Worm (Caenorhabditis elegans) whole organism, mixed stage, embryonic: ENCODE data around the gene yif-1.
A peak's percentile ranks its signal among the peaks of the same experiment; 100 is the strongest.

Source experiments
- M03D4.4 ChIP-seq: sonication (generic microtip); optimal IDR thresholded peaks from 2 replicates; lab custom pipeline; 2017; ENCODE audit warnings: mild to moderate bottlenecking, missing genetic modification characterization, missing compliant biosample characterization
- bed-3 ChIP-seq: fragments of 200-800 bp; sonication (Bioruptor generic); optimal IDR thresholded peaks from 3 replicates; lab custom pipeline; 2018; ENCODE audit warnings: mild to moderate bottlenecking, missing genetic modification characterization, moderate library complexity, missing compliant biosample characterization
- ceh-43 ChIP-seq: fragments of 200-800 bp; sonication (Bioruptor generic); optimal IDR thresholded peaks from 2 replicates; lab custom pipeline; 2018; ENCODE audit warnings: mild to moderate bottlenecking, missing genetic modification characterization, moderate library complexity, missing compliant biosample characterization
- ces-1 ChIP-seq: fragments of 150-350 bp; optimal IDR thresholded peaks from 2 replicates; lab custom pipeline; 2014; ENCODE audit warnings: missing biosample characterization, missing genetic modification reagents, missing genetic modification characterization
- drap-1 ChIP-seq: fragments of 200-800 bp; sonication (Bioruptor generic); optimal IDR thresholded peaks from 3 replicates; lab custom pipeline; 2018; ENCODE audit warnings: mild to moderate bottlenecking, missing genetic modification characterization, missing compliant biosample characterization
- elt-3 ChIP-seq: fragments of 150-350 bp; optimal IDR thresholded peaks from 2 replicates; lab custom pipeline; 2014; ENCODE audit warnings: missing biosample characterization, missing genetic modification characterization
- flh-1 ChIP-seq: fragments of 200-800 bp; sonication (Bioruptor generic); optimal IDR thresholded peaks from 2 replicates; lab custom pipeline; 2018; ENCODE audit warnings: mild to moderate bottlenecking, missing genetic modification characterization, moderate library complexity, missing compliant biosample characterization
- ham-2 ChIP-seq: fragments of 200-800 bp; sonication (Bioruptor generic); optimal IDR thresholded peaks from 2 replicates; lab custom pipeline; 2018; ENCODE audit warnings: mild to moderate bottlenecking, missing genetic modification characterization, missing compliant biosample characterization
- hlh-1 ChIP-seq: fragments of 150-350 bp; optimal IDR thresholded peaks from 2 replicates; lab custom pipeline; 2014; ENCODE audit warnings: missing biosample characterization, missing genetic modification reagents, missing genetic modification characterization
- lsy-2 ChIP-seq: fragments of 150-350 bp; optimal IDR thresholded peaks from 2 replicates; lab custom pipeline; 2014; ENCODE audit warnings: missing biosample characterization, missing genetic modification characterization
- mep-1 ChIP-seq: fragments of 150-350 bp; optimal IDR thresholded peaks from 2 replicates; lab custom pipeline; 2017; ENCODE audit warnings: missing biosample characterization, missing genetic modification reagents, missing genetic modification characterization, inconsistent platforms
- nhr-2 ChIP-seq: fragments of 150-350 bp; optimal IDR thresholded peaks from 2 replicates; lab custom pipeline; 2014; ENCODE audit warnings: missing biosample characterization, missing genetic modification characterization
- tbx-8 ChIP-seq: fragments of 200-800 bp; sonication (Bioruptor generic); optimal IDR thresholded peaks from 2 replicates; lab custom pipeline; 2018; ENCODE audit warnings: mild to moderate bottlenecking, missing genetic modification characterization, moderate library complexity, missing compliant biosample characterization
- unc-120 ChIP-seq: sonication (generic microtip); optimal IDR thresholded peaks from 2 replicates; lab custom pipeline; 2017; ENCODE audit warnings: missing genetic modification characterization, missing compliant biosample characterization; ENCODE audit not compliant: poor library complexity, severe bottlenecking
- unc-62 ChIP-seq: fragments of 150-350 bp; optimal IDR thresholded peaks from 2 replicates; lab custom pipeline; 2014; ENCODE audit warnings: missing biosample characterization, missing genetic modification reagents, missing genetic modification characterization

yif-1 gene

DNA sequence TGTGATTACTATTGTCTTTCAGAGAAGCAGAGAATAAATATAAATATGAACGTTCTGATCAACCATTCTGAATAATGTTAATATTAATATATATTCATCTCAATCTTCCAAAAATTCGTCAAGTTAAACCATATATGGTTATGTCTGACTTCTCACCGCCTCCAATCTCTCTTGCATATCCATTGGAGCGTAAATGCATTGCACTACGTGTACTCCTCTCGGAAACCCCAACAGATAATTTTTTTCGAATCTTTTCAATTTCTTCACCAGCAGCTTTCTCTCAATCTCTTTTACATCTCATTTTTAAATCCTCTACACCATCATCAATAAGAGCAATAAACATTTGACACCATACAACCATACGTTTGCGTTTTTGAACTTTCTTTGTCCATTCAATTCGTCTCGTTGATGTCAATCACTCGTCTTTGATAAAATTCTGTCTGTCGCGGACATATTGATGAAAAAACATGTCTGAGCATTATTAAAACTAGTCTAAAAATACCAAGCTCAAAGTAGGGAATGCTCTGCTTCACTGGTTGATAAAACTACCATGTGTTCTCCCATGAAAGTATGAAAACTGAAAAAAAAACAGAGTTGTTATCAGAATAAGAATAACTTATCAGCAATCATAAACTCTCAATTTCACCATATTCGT lies 51.3 kb downstream of the yif-1 start:
- TF ChIP-seq ham-2 (GFP tag; lab: Kevin White, UChicago) (no peak), drap-1 (GFP tag; lab: Kevin White, UChicago) (no peak), ces-1 (GFP tag; lab: Kevin White, UChicago) (peak; percentile 45), lsy-2 (peak; percentile 26), mep-1 (peak; percentile 3), unc-120 (tag; lab: Kevin White, UChicago) (peak; percentile 62), tbx-8 (GFP tag; lab: Kevin White, UChicago) (no peak)
- TF ChIP-seq, all 35 proteins: peak for 4

DNA sequence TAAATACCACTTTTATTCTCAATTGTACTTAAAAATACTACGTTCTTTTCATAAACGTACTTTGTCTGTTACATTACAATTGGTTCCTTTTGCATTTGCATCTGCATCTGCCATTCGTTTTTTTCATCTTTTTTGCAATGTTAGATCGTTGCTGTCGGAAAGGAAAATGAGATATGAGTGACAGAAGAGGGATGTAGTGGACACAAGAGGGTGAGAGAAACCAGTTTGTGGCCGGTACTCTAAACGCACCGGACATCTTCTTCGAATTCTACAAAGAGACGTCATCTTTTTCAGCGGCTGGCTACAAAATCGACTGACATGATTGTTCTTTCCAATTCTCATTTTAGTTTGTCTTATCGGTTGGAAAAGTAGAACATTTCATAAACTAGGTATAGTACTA lies 52.0 kb downstream of the yif-1 start:
- TF ChIP-seq ceh-43 (GFP tag; lab: Kevin White, UChicago) = no peak
- no peak for TF ChIP-seq M03D4.4
- TF ChIP-seq flh-1 = no peak
- TF ChIP-seq ces-1 (GFP tag; lab: Kevin White, UChicago) = no peak
- TF ChIP-seq unc-62 (GFP tag; lab: Kevin White, UChicago) = peak; percentile 74
- no peak for TF ChIP-seq bed-3 (GFP tag; lab: Kevin White, UChicago)
- no peak for TF ChIP-seq elt-3 (tag; lab: Kevin White, UChicago)

DNA sequence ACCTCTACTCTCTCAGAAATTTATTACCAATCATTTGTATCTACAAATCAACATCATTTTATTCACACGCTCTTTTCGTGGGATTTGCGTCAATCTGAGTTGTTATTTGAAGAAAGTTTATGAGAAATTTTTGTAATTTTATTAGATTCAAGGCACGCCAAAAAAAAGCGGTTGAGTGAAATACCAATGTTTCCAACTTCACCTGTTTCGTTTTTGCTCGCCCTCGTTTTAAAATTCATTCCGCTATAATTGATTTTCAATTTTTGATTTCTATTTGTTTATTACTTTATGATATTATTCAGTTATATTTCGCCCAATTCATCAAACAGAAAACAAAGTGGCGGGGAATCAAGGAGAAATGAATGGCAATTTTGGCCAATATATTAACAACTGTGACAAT lies 54.0 kb downstream of the yif-1 start, which contains the start of gene K08H10.10:
K08H10.10 (plus strand) TSS at position 301 of the 400 bp plus-strand sequence.
- TF ChIP-seq hlh-1 (no peak), elt-3 (tag; lab: Kevin White, UChicago) (no peak), nhr-2 (tag; lab: Kevin White, UChicago) (no peak), lsy-2 (no peak)
